Worm (Caenorhabditis elegans): ENCODE measurements around the gene num-1.
A peak's percentile ranks its signal among the peaks of the same experiment; 100 is the strongest.

Gene num-1

DNA sequence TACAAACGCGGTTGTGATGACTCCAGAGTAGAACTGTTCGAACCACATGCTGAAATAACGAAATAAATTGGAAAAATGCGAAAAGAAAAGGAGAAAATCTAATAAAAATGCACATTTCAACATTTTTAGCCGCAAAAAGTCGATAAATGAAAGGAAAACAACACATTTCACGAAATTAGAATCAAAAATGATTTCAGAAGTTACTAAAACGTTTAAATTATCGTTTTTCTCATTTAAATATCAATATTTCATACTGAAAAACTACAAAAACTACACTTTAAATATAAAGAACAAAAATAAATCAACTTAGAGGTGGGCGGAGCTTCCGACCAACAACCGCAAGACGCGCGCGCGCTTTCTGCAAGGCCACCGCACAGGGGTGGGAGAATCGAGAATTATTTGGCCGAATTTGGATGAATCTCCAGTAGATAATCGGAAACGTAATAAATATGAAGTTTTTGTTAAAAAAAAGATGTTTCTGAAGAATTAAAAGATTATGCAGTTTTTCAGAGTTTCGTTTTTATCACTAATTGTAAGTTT is 22.3 kb downstream of the num-1 start, which contains the start of gene ndua-1 (continued):
- TF ChIP-seq hmg-1.1 (GFP tag; IDR thresholded peaks at IDR 0.05) = 0 out of 2 replicates have a peak, but pooled peaks have one; percentile 40
- no peak for TF ChIP-seq Y105C5A.15 (GFP tag; IDR thresholded peaks at IDR 0.05)
- no peak for TF ChIP-seq lsy-2 (tag; optimal IDR thresholded peaks at IDR 0.05)
- no peak for TF ChIP-seq tra-1 (GFP tag; IDR thresholded peaks at IDR 0.05)
- TF ChIP-seq dpl-1 (GFP tag; optimal IDR thresholded peaks at IDR 0.05) = peak; percentile 8
- no peak for TF ChIP-seq ceh-28 (tag; optimal IDR thresholded peaks at IDR 0.05)
- TF ChIP-seq T26A8.4 (GFP tag; IDR thresholded peaks at IDR 0.05) = no peak

DNA sequence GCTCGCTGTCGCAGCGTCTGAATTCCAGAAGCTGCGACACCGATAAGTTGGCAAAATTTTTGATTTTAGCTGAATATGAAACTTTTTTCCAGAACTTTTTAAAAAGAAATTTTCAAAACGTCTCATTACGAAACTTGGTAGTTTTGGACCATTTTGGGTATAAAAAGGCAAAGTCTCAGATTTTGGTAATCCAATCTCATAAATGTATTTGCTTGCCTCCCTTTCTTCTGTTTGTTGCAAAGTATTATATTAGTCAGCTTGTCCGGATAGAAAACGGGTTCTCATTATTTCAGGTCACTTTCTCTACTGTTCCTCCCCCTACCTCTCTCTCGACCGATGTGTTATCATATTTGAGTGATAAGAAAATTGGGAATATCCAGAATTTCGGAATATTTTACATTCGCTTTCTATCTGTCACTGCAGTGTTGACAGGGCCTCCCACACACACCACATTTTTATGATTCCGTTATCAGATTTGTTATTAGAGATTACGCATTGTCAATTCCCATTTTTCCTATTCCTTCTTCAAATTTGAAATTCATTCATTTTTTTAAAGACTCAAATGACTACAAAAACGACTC is 24.1 kb downstream of the num-1 start, which contains the start of gene F31D4.5:
TSS of gene F31D4.5 (plus strand) at position 491 of the 581 bp plus-strand sequence.
- TF ChIP-seq lin-13 (GFP tag; optimal IDR thresholded peaks at IDR 0.05) = no peak
- TF ChIP-seq T26A8.4 (GFP tag; IDR thresholded peaks at IDR 0.05) = no peak
- no peak for TF ChIP-seq nhr-28 (tag; optimal IDR thresholded peaks at IDR 0.05)
- TF ChIP-seq F49E8.2 (tag; optimal IDR thresholded peaks at IDR 0.05; ENCODE audit: borderline replicate concordance) = no peak
- no peak for TF ChIP-seq daf-16 (GFP tag; optimal IDR thresholded peaks at IDR 0.05)
- TF ChIP-seq daf-16 (tag; optimal IDR thresholded peaks at IDR 0.05) = peak; percentile 56
- peak in 1 of 2 experiments; percentile 81 for TF ChIP-seq unc-62 (GFP tag; optimal IDR thresholded peaks at IDR 0.05 in 1 of 2)
- no peak for TF ChIP-seq unc-62 (tag; optimal IDR thresholded peaks at IDR 0.05)
- TF ChIP-seq zip-11 (GFP tag; IDR thresholded peaks at IDR 0.05) = no peak
- no peak for TF ChIP-seq nhr-10 (tag; optimal IDR thresholded peaks at IDR 0.05)
- TF ChIP-seq nhr-42 (GFP tag; IDR thresholded peaks at IDR 0.05) = no peak
- no peak for TF ChIP-seq R02D3.7 (tag; optimal IDR thresholded peaks at IDR 0.05)
- no peak for TF ChIP-seq nhr-6 (tag; optimal IDR thresholded peaks at IDR 0.05)
- no peak for TF ChIP-seq egl-43 (GFP tag; IDR thresholded peaks at IDR 0.05)
- TF ChIP-seq lim-7 (GFP tag; IDR thresholded peaks at IDR 0.05) = no peak
- no peak for TF ChIP-seq ZK546.5 (tag; optimal IDR thresholded peaks at IDR 0.05)

DNA sequence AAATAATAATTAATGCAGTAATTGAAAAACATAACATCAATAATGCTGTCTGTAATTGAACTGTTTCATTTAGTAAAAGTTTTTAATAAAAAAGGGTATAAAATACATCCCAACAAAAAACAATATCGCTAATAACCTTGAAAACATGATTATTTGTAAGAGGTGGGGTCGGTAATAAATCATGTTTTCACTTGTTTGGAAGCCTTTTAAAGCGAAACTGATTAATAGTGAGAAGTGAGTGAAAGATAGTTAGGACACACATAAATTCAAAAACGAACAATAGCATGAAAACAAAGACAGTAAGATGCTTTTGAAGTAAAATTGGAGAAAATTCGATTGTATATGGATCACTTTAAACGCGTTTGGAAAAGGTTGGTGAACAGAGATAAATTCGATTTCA is 31.5 kb downstream of the num-1 start, which contains the start of gene try-4:
TSS of gene try-4 (minus strand) at position 74 of the 400 bp plus-strand sequence.
- TF ChIP-seq unc-62 (GFP tag; optimal IDR thresholded peaks at IDR 0.05 in 1 of 2) = peak in 1 of 2 experiments; percentile 97
- no peak for TF ChIP-seq unc-62 (tag; optimal IDR thresholded peaks at IDR 0.05)
- TF ChIP-seq nhr-237 (tag; optimal IDR thresholded peaks at IDR 0.05) = no peak
- TF ChIP-seq nhr-28 (tag; optimal IDR thresholded peaks at IDR 0.05) = peak; percentile 10

DNA sequence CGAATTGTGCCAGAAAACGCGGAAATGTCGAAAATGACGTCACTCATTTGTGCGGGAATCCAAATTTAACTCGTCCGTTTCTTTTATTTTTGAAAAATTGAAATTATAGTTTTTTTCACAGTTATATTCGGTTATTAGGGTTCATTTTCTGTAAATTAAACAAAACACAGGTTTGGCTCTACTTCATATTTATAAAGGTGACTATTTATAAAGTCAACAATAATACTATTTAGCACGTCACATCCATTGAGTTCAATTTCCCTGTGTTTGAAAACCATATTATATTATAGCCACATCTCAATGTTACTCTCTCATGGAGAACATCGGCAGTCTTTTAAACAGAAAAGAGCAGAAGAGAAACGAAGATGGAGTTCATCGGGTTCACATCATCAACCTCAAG is 33.1 kb downstream of the num-1 start, which contains the start of gene twk-35:
TSS of gene twk-35 (plus strand) at position 301 of the 400 bp plus-strand sequence.
- TF ChIP-seq nhr-41 (GFP tag; IDR thresholded peaks at IDR 0.05) (no peak), aha-1 (tag) (peak; percentile 67)

DNA sequence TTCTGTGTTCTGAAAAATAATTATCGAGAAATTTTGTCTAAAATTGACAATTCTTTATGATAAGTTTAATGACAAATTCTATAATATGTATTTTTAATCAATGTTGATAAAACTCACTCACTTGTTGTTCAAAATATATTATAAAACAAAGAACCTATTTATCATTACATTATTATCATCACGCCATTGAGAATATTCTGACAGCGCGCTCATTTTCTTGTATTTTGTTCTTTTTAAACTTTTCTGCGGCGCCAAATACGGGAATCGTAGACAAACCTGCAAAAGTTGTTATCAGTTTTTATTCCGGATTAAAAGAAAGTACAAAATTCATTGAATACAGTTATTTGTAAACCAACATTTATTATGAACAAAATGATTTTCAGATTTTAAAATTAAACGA is 36.8 kb downstream of the num-1 start:
- TF ChIP-seq dve-1 (tag; optimal IDR thresholded peaks at IDR 0.05; ENCODE audit: insufficient read depth) = peak; percentile 70
- TF ChIP-seq nhr-28 (tag; optimal IDR thresholded peaks at IDR 0.05) = peak; percentile 18
- TF ChIP-seq daf-16 (GFP tag; optimal IDR thresholded peaks at IDR 0.05) = no peak
- TF ChIP-seq daf-16 (tag; optimal IDR thresholded peaks at IDR 0.05) = peak; percentile 96
- TF ChIP-seq skn-1 (tag; optimal IDR thresholded peaks at IDR 0.05) = no peak
- TF ChIP-seq lin-13 (GFP tag; optimal IDR thresholded peaks at IDR 0.05) = no peak
- TF ChIP-seq lsy-2 (tag; optimal IDR thresholded peaks at IDR 0.05) = peak in 1 of 2 experiments; percentile 27
- TF ChIP-seq duxl-1 (tag; optimal IDR thresholded peaks at IDR 0.05; ENCODE audit: poor library complexity) = no peak
- peak; percentile 59 for TF ChIP-seq mep-1 (tag; optimal IDR thresholded peaks at IDR 0.05)
- no peak for TF ChIP-seq T26A8.4 (GFP tag; IDR thresholded peaks at IDR 0.05)
- no peak for TF ChIP-seq ceh-44 (GFP tag; IDR thresholded peaks at IDR 0.05)
- no peak for TF ChIP-seq nhr-111 (GFP tag; optimal IDR thresholded peaks at IDR 0.05)
- no peak for TF ChIP-seq nhr-102 (tag; optimal IDR thresholded peaks at IDR 0.05)
- no peak for TF ChIP-seq madf-9 (GFP tag; conservative IDR thresholded peaks at IDR 0.05)
- peak; percentile 58 for TF ChIP-seq hlh-11 (tag; optimal IDR thresholded peaks at IDR 0.05)
- TF ChIP-seq dmd-6 (GFP tag; IDR thresholded peaks at IDR 0.05) = peak; percentile 68
- peak; percentile 48 for TF ChIP-seq T20F7.1 (GFP tag; optimal IDR thresholded peaks at IDR 0.05)
